Fruit fly (Drosophila melanogaster) whole organism, embryonic: ENCODE data around the gene CG7275.

Experiments
- Adf1 ChIP-seq: fragments of 200-800 bp; sonication (Bioruptor generic); IDR thresholded peaks from 2 replicates; pipeline ENCODE4 v1.3.6; 2022; ENCODE audit warnings: missing biosample characterization, missing genetic modification characterization
- Antp ChIP-seq: fragments of 200-800 bp; sonication (Bioruptor generic); optimal IDR thresholded peaks from 3 replicates; lab custom pipeline; 2016; ENCODE audit warnings: missing biosample characterization, missing genetic modification characterization
- BEAF-32 ChIP-seq: fragments of 200-800 bp; sonication (Bioruptor generic); optimal IDR thresholded peaks from 3 replicates; lab custom pipeline; 2017; ENCODE audit warnings: missing biosample characterization, missing genetic modification characterization, mild to moderate bottlenecking, moderate library complexity, missing genetic modification reagents
- BtbVII ChIP-seq: fragments of 200-800 bp; sonication (Bioruptor generic); optimal IDR thresholded peaks from 3 replicates; lab custom pipeline; 2017; ENCODE audit warnings: missing biosample characterization, mild to moderate bottlenecking, missing genetic modification characterization
- CG10565 ChIP-seq: fragments of 200-800 bp; sonication (Bioruptor generic); optimal IDR thresholded peaks from 3 replicates; lab custom pipeline; 2016; ENCODE audit warnings: missing biosample characterization, mild to moderate bottlenecking, missing genetic modification characterization
- CG11560 ChIP-seq: fragments of 200-800 bp; sonication (Bioruptor generic); IDR thresholded peaks from 3 replicates; pipeline ENCODE4 v1.3.6; 2022; ENCODE audit warnings: missing biosample characterization, missing genetic modification characterization
- CG11695 ChIP-seq: fragments of 200-800 bp; sonication (Bioruptor generic); IDR thresholded peaks from 3 replicates; pipeline ENCODE4 v1.3.6; 2022; ENCODE audit warnings: missing biosample characterization, missing genetic modification characterization
- CG13123 ChIP-seq: fragments of 200-800 bp; sonication (Bioruptor generic); optimal IDR thresholded peaks from 2 replicates; lab custom pipeline; 2016; ENCODE audit warnings: missing biosample characterization, missing genetic modification characterization
- CG13775 ChIP-seq: fragments of 200-800 bp; sonication (Bioruptor generic); optimal IDR thresholded peaks from 3 replicates; lab custom pipeline; 2017; ENCODE audit warnings: missing biosample characterization, mild to moderate bottlenecking, missing genetic modification characterization
- CG15011 ChIP-seq: fragments of 200-800 bp; sonication (Bioruptor generic); optimal IDR thresholded peaks from 3 replicates; lab custom pipeline; 2018; ENCODE audit warnings: missing biosample characterization, mild to moderate bottlenecking, missing genetic modification characterization
- CG15073 ChIP-seq: fragments of 200-800 bp; sonication (Bioruptor generic); optimal IDR thresholded peaks from 2 replicates; lab custom pipeline; 2016; ENCODE audit warnings: missing biosample characterization, missing genetic modification characterization
- CG15269 ChIP-seq: fragments of 200-800 bp; sonication (Bioruptor generic); optimal IDR thresholded peaks from 2 replicates; lab custom pipeline; 2018; ENCODE audit warnings: missing biosample characterization, mild to moderate bottlenecking, missing genetic modification characterization, moderate library complexity
- CG15479 ChIP-seq: fragments of 200-800 bp; sonication (Bioruptor generic); optimal IDR thresholded peaks from 3 replicates; lab custom pipeline; 2019; ENCODE audit warnings: missing biosample characterization, mild to moderate bottlenecking, missing genetic modification characterization, moderate library complexity
- CG17186 ChIP-seq: fragments of 200-800 bp; sonication (Bioruptor generic); optimal IDR thresholded peaks from 3 replicates; lab custom pipeline; 2017; ENCODE audit warnings: missing biosample characterization, missing genetic modification reagents, missing genetic modification characterization
- CG17829 ChIP-seq: fragments of 200-800 bp; optimal IDR thresholded peaks from 2 replicates; lab custom pipeline; 2019; ENCODE audit warnings: missing biosample characterization, mild to moderate bottlenecking, missing genetic modification characterization, moderate library complexity
- CG2202 ChIP-seq: fragments of 200-800 bp; sonication (Bioruptor generic); optimal IDR thresholded peaks from 2 replicates; lab custom pipeline; 2018; ENCODE audit warnings: missing biosample characterization, mild to moderate bottlenecking, missing genetic modification characterization
- CG32532 ChIP-seq: fragments of 200-800 bp; sonication (Bioruptor generic); IDR thresholded peaks from 2 replicates; pipeline ENCODE4 v1.3.6; 2022; ENCODE audit warnings: missing biosample characterization, missing genetic modification characterization
- CG4820 ChIP-seq: fragments of 200-800 bp; sonication (Bioruptor generic); optimal IDR thresholded peaks from 3 replicates; lab custom pipeline; 2016; ENCODE audit warnings: missing biosample characterization, missing genetic modification characterization
- CG5245 ChIP-seq: fragments of 200-800 bp; sonication (Bioruptor generic); optimal IDR thresholded peaks from 3 replicates; lab custom pipeline; 2016; ENCODE audit warnings: missing biosample characterization, missing genetic modification characterization
- CG6765 ChIP-seq: fragments of 200-800 bp; sonication (Bioruptor generic); optimal IDR thresholded peaks from 3 replicates; lab custom pipeline; 2017; ENCODE audit warnings: missing biosample characterization, mild to moderate bottlenecking, missing genetic modification characterization
- CG7372 ChIP-seq: fragments of 200-800 bp; sonication (Bioruptor generic); IDR thresholded peaks from 2 replicates; pipeline ENCODE4 v1.3.6; 2022; ENCODE audit warnings: missing biosample characterization, missing genetic modification characterization
- CG9932 ChIP-seq: fragments of 200-800 bp; sonication (Bioruptor generic); IDR thresholded peaks from 2 replicates; pipeline ENCODE4 v1.3.6; 2022; ENCODE audit warnings: missing biosample characterization, missing genetic modification characterization
- Deaf1 ChIP-seq: fragments of 200-800 bp; optimal IDR thresholded peaks from 3 replicates; lab custom pipeline; 2019; ENCODE audit warnings: missing biosample characterization, mild to moderate bottlenecking, missing genetic modification characterization, moderate library complexity
- Dref ChIP-seq: fragments of 200-800 bp; sonication (Bioruptor generic); IDR thresholded peaks from 2 replicates; pipeline ENCODE4 v1.3.6; 2022; ENCODE audit warnings: missing biosample characterization, missing genetic modification characterization
- Ets97D ChIP-seq: fragments of 200-800 bp; sonication (Bioruptor generic); optimal IDR thresholded peaks from 3 replicates; lab custom pipeline; 2016; ENCODE audit warnings: missing biosample characterization, missing genetic modification characterization
- Fer2 ChIP-seq: fragments of 200-800 bp; sonication (Bioruptor generic); optimal IDR thresholded peaks from 2 replicates; lab custom pipeline; 2018; ENCODE audit warnings: missing biosample characterization, mild to moderate bottlenecking, missing genetic modification characterization, moderate library complexity
- Hmx ChIP-seq: fragments of 200-800 bp; sonication (Bioruptor generic); optimal IDR thresholded peaks from 2 replicates; lab custom pipeline; 2016; ENCODE audit warnings: missing biosample characterization, missing genetic modification characterization
- Jarid2 ChIP-seq: fragments of 200-800 bp; sonication (Bioruptor generic); optimal IDR thresholded peaks from 3 replicates; lab custom pipeline; 2017; ENCODE audit warnings: mild to moderate bottlenecking, missing biosample characterization, missing genetic modification reagents, missing genetic modification characterization
- NC2α ChIP-seq: fragments of 200-800 bp; sonication (Bioruptor generic); optimal IDR thresholded peaks from 2 replicates; lab custom pipeline; 2016; ENCODE audit warnings: missing biosample characterization, missing genetic modification characterization
- Side ChIP-seq: fragments of 200-800 bp; sonication (Bioruptor generic); optimal IDR thresholded peaks from 2 replicates; lab custom pipeline; 2016; ENCODE audit warnings: missing biosample characterization, missing genetic modification characterization
- Sin3A ChIP-seq: fragments of >200 bp; optimal IDR thresholded peaks from 2 replicates; lab custom pipeline; 2018
- Sox102F ChIP-seq: fragments of 200-800 bp; sonication (Bioruptor generic); optimal IDR thresholded peaks from 2 replicates; lab custom pipeline; 2018; ENCODE audit warnings: missing biosample characterization, mild to moderate bottlenecking, missing genetic modification characterization, moderate library complexity
- Tbp ChIP-seq: fragments of >200 bp; optimal IDR thresholded peaks from 2 replicates; lab custom pipeline; 2018; ENCODE audit warnings: missing biosample characterization, missing genetic modification characterization
- cato ChIP-seq: fragments of 200-800 bp; sonication (Bioruptor generic); optimal IDR thresholded peaks from 2 replicates; lab custom pipeline; 2016; ENCODE audit warnings: missing biosample characterization, missing genetic modification characterization, borderline replicate concordance
- caup ChIP-seq: fragments of 200-800 bp; sonication (Bioruptor generic); optimal IDR thresholded peaks from 3 replicates; lab custom pipeline; 2017; ENCODE audit warnings: missing biosample characterization, mild to moderate bottlenecking, missing genetic modification characterization, moderate library complexity; ENCODE audit not compliant: severe bottlenecking
- chn ChIP-seq: fragments of 200-800 bp; sonication (Bioruptor generic); optimal IDR thresholded peaks from 2 replicates; lab custom pipeline; 2016; ENCODE audit warnings: missing biosample characterization, missing genetic modification characterization
- emc ChIP-seq: fragments of 200-800 bp; sonication (Bioruptor generic); optimal IDR thresholded peaks from 2 replicates; lab custom pipeline; 2016; ENCODE audit warnings: missing biosample characterization, missing genetic modification characterization
- fd102C ChIP-seq: fragments of 200-800 bp; sonication (Bioruptor generic); optimal IDR thresholded peaks from 2 replicates; lab custom pipeline; 2018; ENCODE audit warnings: missing biosample characterization, mild to moderate bottlenecking, missing genetic modification characterization, moderate library complexity
- gro ChIP-seq: fragments of 200-800 bp; sonication (Bioruptor generic); optimal IDR thresholded peaks from 2 replicates; lab custom pipeline; 2016; ENCODE audit warnings: missing biosample characterization, missing genetic modification characterization
- gt ChIP-seq: fragments of 200-800 bp; sonication (Bioruptor generic); IDR thresholded peaks from 2 replicates; pipeline ENCODE4 v1.3.6; 2022; ENCODE audit warnings: missing biosample characterization, missing genetic modification characterization
- jigr1 ChIP-seq: fragments of 200-800 bp; sonication (Bioruptor generic); IDR thresholded peaks from 3 replicates; pipeline ENCODE4 v1.3.6; 2022; ENCODE audit warnings: missing biosample characterization, missing genetic modification characterization
- jing ChIP-seq: fragments of 200-800 bp; sonication (Bioruptor generic); optimal IDR thresholded peaks from 2 replicates; lab custom pipeline; 2018; ENCODE audit warnings: missing biosample characterization, mild to moderate bottlenecking, missing genetic modification characterization
- knrl ChIP-seq: fragments of 200-800 bp; sonication (Bioruptor generic); IDR thresholded peaks from 3 replicates; pipeline ENCODE4 v1.3.6; 2022; ENCODE audit warnings: missing biosample characterization, missing genetic modification characterization; ENCODE audit not compliant: partially characterized antibody
- nerfin-2 ChIP-seq: fragments of 200-800 bp; sonication (Bioruptor generic); IDR thresholded peaks from 2 replicates; pipeline ENCODE4 v1.3.6; 2022; ENCODE audit warnings: missing biosample characterization, missing genetic modification characterization; ENCODE audit not compliant: partially characterized antibody
- otp ChIP-seq: fragments of 200-800 bp; sonication (Bioruptor generic); IDR thresholded peaks from 3 replicates; pipeline ENCODE4, ENCODE4 v1.3.6; 2022; ENCODE audit warnings: missing biosample characterization, missing genetic modification characterization
- pb ChIP-seq: fragments of 200-800 bp; sonication (Bioruptor generic); optimal IDR thresholded peaks from 3 replicates; lab custom pipeline; 2016; ENCODE audit warnings: missing biosample characterization, missing genetic modification characterization
- row ChIP-seq: fragments of 200-800 bp; sonication (Bioruptor generic); IDR thresholded peaks from 3 replicates; pipeline ENCODE4 v1.3.6; 2022; ENCODE audit warnings: missing biosample characterization, missing genetic modification characterization
- ssp ChIP-seq: fragments of 200-800 bp; sonication (Bioruptor generic); IDR thresholded peaks from 2 replicates; pipeline ENCODE4 v1.3.6; 2022; ENCODE audit warnings: missing biosample characterization, missing genetic modification characterization
- stc ChIP-seq: fragments of 200-800 bp; sonication (Bioruptor generic); IDR thresholded peaks from 2 replicates; pipeline ENCODE4 v1.3.6; 2022; ENCODE audit warnings: missing biosample characterization, missing genetic modification characterization
- tll ChIP-seq, 2 experiments: fragments of 200-800 bp in 1 of 2; fragments of >200 bp in 1 of 2; sonication (Bioruptor generic) in 1 of 2; optimal IDR thresholded peaks; 2 replicates each; lab custom pipeline; 2017 to 2019; ENCODE audit warnings: missing biosample characterization in 2 of 2, missing genetic modification characterization in 2 of 2, mild to moderate bottlenecking in 1 of 2, moderate library complexity in 1 of 2
- vvl ChIP-seq: fragments of 200-800 bp; sonication (Bioruptor generic); IDR thresholded peaks from 2 replicates; pipeline ENCODE4 v1.3.6; 2022; ENCODE audit warnings: missing biosample characterization, missing genetic modification characterization
- zfh2 ChIP-seq: fragments of 200-800 bp; sonication (Bioruptor generic); optimal IDR thresholded peaks from 2 replicates; lab custom pipeline; 2016; ENCODE audit warnings: missing biosample characterization, missing genetic modification characterization

Gene CG7275

DNA sequence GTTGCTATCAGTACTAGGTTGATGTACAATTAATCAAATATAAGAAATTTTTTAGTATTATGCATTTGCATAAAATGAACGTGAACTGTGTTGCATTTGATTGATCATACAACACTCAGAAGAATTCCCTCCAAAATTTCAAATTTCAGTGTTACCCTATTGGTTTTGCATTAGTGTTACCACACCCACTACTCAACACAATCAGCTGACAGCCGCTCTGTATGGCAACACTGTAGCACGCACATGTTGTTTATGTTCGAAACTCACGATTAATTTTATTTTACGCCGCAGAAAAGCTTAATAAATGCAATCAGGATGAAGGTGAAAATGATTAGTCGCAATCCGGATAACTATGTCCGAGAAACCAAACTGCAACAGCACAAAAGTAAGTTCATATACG, at the start of gene CG7275 (continued):
- TF ChIP-seq CG32532, result no peak
- no peak for TF ChIP-seq CG2202 (tag; lab: Kevin White, UChicago)
- TF ChIP-seq Sox102F, result no peak
- peak; percentile 39 for TF ChIP-seq caup (GFP tag; lab: Kevin White, UChicago)
- no peak for TF ChIP-seq pb (GFP tag; lab: Kevin White, UChicago)
- TF ChIP-seq Sin3A (lab: Kevin White, UChicago), result peak; percentile 52
- no peak for TF ChIP-seq CG10565 (GFP tag; lab: Kevin White, UChicago)
- no peak for TF ChIP-seq stc (GFP tag; lab: Robert Waterston, UW)
- TF ChIP-seq Side (GFP tag; lab: Kevin White, UChicago), result no peak
- TF ChIP-seq Antp (GFP tag; lab: Kevin White, UChicago), result no peak
- TF ChIP-seq CG15011, result no peak
- no peak for TF ChIP-seq CG4820 (GFP tag; lab: Kevin White, UChicago)
- no peak for TF ChIP-seq CG11695 (GFP tag; lab: Robert Waterston, UW)
- TF ChIP-seq BtbVII (GFP tag; lab: Kevin White, UChicago), result no peak
- no peak for TF ChIP-seq fd102C (GFP tag; lab: Kevin White, UChicago)
- TF ChIP-seq CG17186 (GFP tag; lab: Kevin White, UChicago), result peak; percentile 59
- TF ChIP-seq CG13775 (GFP tag; lab: Kevin White, UChicago), result no peak
- peak; percentile 43; the same call in 1 of the 2 replicates for TF ChIP-seq Dref (GFP tag; lab: Robert Waterston, UW)
- peak; percentile 16; the same call in 1 of the 3 replicates for TF ChIP-seq row (GFP tag; lab: Robert Waterston, UW)
- TF ChIP-seq Fer2 (tag; lab: Kevin White, UChicago), result no peak
- no peak for TF ChIP-seq cato (GFP tag; lab: Kevin White, UChicago)
- no peak for TF ChIP-seq CG9932 (GFP tag; lab: Robert Waterston, UW)
- no peak for TF ChIP-seq jigr1
- TF ChIP-seq Hmx, result no peak
- TF ChIP-seq CG11560, result no peak
- peak; percentile 46; the same call in 2 of the 3 replicates for TF ChIP-seq knrl (GFP tag; lab: Robert Waterston, UW)
- TF ChIP-seq CG15269 (tag; lab: Kevin White, UChicago), result no peak
- no peak for TF ChIP-seq Adf1 (GFP tag; lab: Robert Waterston, UW)
- TF ChIP-seq ssp, result no peak
- peak; percentile 55 for TF ChIP-seq BEAF-32 (GFP tag; lab: Kevin White, UChicago)
- TF ChIP-seq emc (GFP tag; lab: Kevin White, UChicago), result no peak
- peak; percentile 23; the same call in 1 of the 2 replicates for TF ChIP-seq nerfin-2 (GFP tag; lab: Robert Waterston, UW)
- TF ChIP-seq Deaf1 (tag; lab: Kevin White, UChicago), result no peak
- TF ChIP-seq vvl (GFP tag; lab: Robert Waterston, UW), result peak; percentile 56; the same call in 1 of the 2 replicates
- TF ChIP-seq CG15479 (GFP tag; lab: Kevin White, UChicago), result no peak
- TF ChIP-seq CG15073 (GFP tag; lab: Kevin White, UChicago), result no peak
- peak; percentile 17 for TF ChIP-seq gro
- peak; percentile 75 for TF ChIP-seq Ets97D (GFP tag; lab: Kevin White, UChicago)
- TF ChIP-seq Jarid2, result no peak
- TF ChIP-seq NC2α (GFP tag; lab: Kevin White, UChicago), result no peak
- no peak for TF ChIP-seq CG7372 (GFP tag; lab: Robert Waterston, UW)
- TF ChIP-seq jing (GFP tag; lab: Kevin White, UChicago), result no peak
- TF ChIP-seq Tbp (GFP tag; lab: Kevin White, UChicago), result no peak
- no peak for TF ChIP-seq CG5245 (GFP tag; lab: Kevin White, UChicago)
- TF ChIP-seq CG6765 (GFP tag; lab: Kevin White, UChicago), result no peak
- TF ChIP-seq CG13123 (GFP tag; lab: Kevin White, UChicago), result no peak
- TF ChIP-seq otp, result no peak
- peak; percentile 9 for TF ChIP-seq CG17829 (tag; lab: Kevin White, UChicago)
- no peak for TF ChIP-seq gt (GFP tag; lab: Robert Waterston, UW)
- TF ChIP-seq chn (GFP tag; lab: Kevin White, UChicago), result no peak
- no peak for TF ChIP-seq tll (GFP tag; optimal IDR thresholded peaks at IDR 0.05; lab: Kevin White, UChicago)
- TF ChIP-seq zfh2 (GFP tag; lab: Kevin White, UChicago), result no peak
